Fruit fly (Drosophila melanogaster) whole organism, embryonic: ENCODE data around the gene Iyd.

Experiments
- Abd-B ChIP-seq: fragments of 200-800 bp; sonication (Bioruptor generic); optimal IDR thresholded peaks from 2 replicates; lab custom pipeline; 2018; ENCODE audit warnings: missing biosample characterization, mild to moderate bottlenecking, missing genetic modification characterization, moderate library complexity
- B-H2 ChIP-seq: fragments of 200-800 bp; sonication (Bioruptor generic); optimal IDR thresholded peaks from 2 replicates; lab custom pipeline; 2018; ENCODE audit warnings: missing biosample characterization, mild to moderate bottlenecking, missing genetic modification characterization
- Bgb ChIP-seq: fragments of 200-800 bp; sonication (Bioruptor generic); IDR thresholded peaks from 2 replicates; pipeline ENCODE4 v1.3.6; 2022; ENCODE audit warnings: missing biosample characterization, missing genetic modification characterization; ENCODE audit not compliant: partially characterized antibody
- CG10274 ChIP-seq: fragments of 200-800 bp; sonication (Bioruptor generic); optimal IDR thresholded peaks from 3 replicates; lab custom pipeline; 2017; ENCODE audit warnings: missing biosample characterization, mild to moderate bottlenecking, missing genetic modification characterization
- CG11398 ChIP-seq: fragments of 200-800 bp; sonication (Bioruptor generic); optimal IDR thresholded peaks from 2 replicates; lab custom pipeline; 2016; ENCODE audit warnings: missing biosample characterization, missing genetic modification characterization
- CG11504 ChIP-seq: fragments of 200-800 bp; sonication (Bioruptor generic); optimal IDR thresholded peaks from 3 replicates; lab custom pipeline; 2019; ENCODE audit warnings: missing biosample characterization, mild to moderate bottlenecking, missing genetic modification characterization, moderate library complexity
- CG12769 ChIP-seq: fragments of 200-800 bp; sonication (Bioruptor generic); optimal IDR thresholded peaks from 2 replicates; lab custom pipeline; 2019; ENCODE audit warnings: missing biosample characterization, mild to moderate bottlenecking, missing genetic modification characterization, moderate library complexity
- CG14014 ChIP-seq: fragments of 200-800 bp; sonication (Bioruptor generic); IDR thresholded peaks from 2 replicates; pipeline ENCODE4 v1.3.6; 2022; ENCODE audit warnings: missing biosample characterization, missing genetic modification characterization
- CG15269 ChIP-seq: fragments of 200-800 bp; sonication (Bioruptor generic); optimal IDR thresholded peaks from 2 replicates; lab custom pipeline; 2018; ENCODE audit warnings: missing biosample characterization, mild to moderate bottlenecking, missing genetic modification characterization, moderate library complexity
- CG15601 ChIP-seq: fragments of 200-800 bp; sonication (Bioruptor generic); optimal IDR thresholded peaks from 3 replicates; lab custom pipeline; 2019; ENCODE audit warnings: missing biosample characterization, mild to moderate bottlenecking, missing genetic modification characterization, moderate library complexity
- CG2678 ChIP-seq: fragments of 200-800 bp; sonication (Bioruptor generic); optimal IDR thresholded peaks from 3 replicates; lab custom pipeline; 2019; ENCODE audit warnings: missing biosample characterization, mild to moderate bottlenecking, missing genetic modification characterization, moderate library complexity
- CG2889 ChIP-seq: fragments of 200-800 bp; sonication (Bioruptor generic); IDR thresholded peaks from 3 replicates; pipeline ENCODE4 v1.3.6; 2022; ENCODE audit warnings: missing biosample characterization, missing genetic modification characterization
- CG3065 ChIP-seq: fragments of 200-800 bp; sonication (Bioruptor generic); optimal IDR thresholded peaks from 2 replicates; lab custom pipeline; 2016; ENCODE audit warnings: missing biosample characterization, missing genetic modification characterization
- CG32772 ChIP-seq: fragments of 200-800 bp; sonication (Bioruptor generic); IDR thresholded peaks from 2 replicates; pipeline ENCODE4 v1.3.6; 2022; ENCODE audit warnings: missing biosample characterization, missing genetic modification characterization
- CG4328 ChIP-seq: fragments of 200-800 bp; sonication (Bioruptor generic); optimal IDR thresholded peaks from 3 replicates; lab custom pipeline; 2017; ENCODE audit warnings: missing biosample characterization, missing genetic modification reagents, missing genetic modification characterization
- CG5180 ChIP-seq: fragments of 200-800 bp; sonication (Bioruptor generic); optimal IDR thresholded peaks from 3 replicates; lab custom pipeline; 2017; ENCODE audit warnings: missing biosample characterization, missing genetic modification characterization, mild to moderate bottlenecking, moderate library complexity, missing genetic modification reagents
- CG7357 ChIP-seq: fragments of 200-800 bp; sonication (Bioruptor generic); IDR thresholded peaks from 3 replicates; pipeline ENCODE4 v1.3.6; 2022; ENCODE audit warnings: missing biosample characterization, missing genetic modification characterization
- CG7839 ChIP-seq: fragments of 200-800 bp; sonication (Bioruptor generic); optimal IDR thresholded peaks from 3 replicates; lab custom pipeline; 2018; ENCODE audit warnings: missing biosample characterization, mild to moderate bottlenecking, missing genetic modification characterization, moderate library complexity
- CG8924 ChIP-seq: fragments of 200-800 bp; optimal IDR thresholded peaks from 3 replicates; lab custom pipeline; 2019; ENCODE audit warnings: missing biosample characterization, mild to moderate bottlenecking, missing genetic modification characterization, moderate library complexity
- D19A ChIP-seq: fragments of 200-800 bp; optimal IDR thresholded peaks from 3 replicates; lab custom pipeline; 2019; ENCODE audit warnings: missing biosample characterization, mild to moderate bottlenecking, missing genetic modification characterization, moderate library complexity
- Deaf1 ChIP-seq: fragments of 200-800 bp; optimal IDR thresholded peaks from 3 replicates; lab custom pipeline; 2019; ENCODE audit warnings: missing biosample characterization, mild to moderate bottlenecking, missing genetic modification characterization, moderate library complexity
- Eip74EF ChIP-seq, 2 experiments: fragments of 200-800 bp in 1 of 2; fragments of >200 bp in 1 of 2; sonication (Bioruptor generic) in 1 of 2; optimal IDR thresholded peaks; 2 replicates each; lab custom pipeline; 2017 to 2019; ENCODE audit warnings: missing biosample characterization in 2 of 2, missing genetic modification characterization in 2 of 2, mild to moderate bottlenecking in 1 of 2, moderate library complexity in 1 of 2
- Elba2 ChIP-seq: fragments of 200-800 bp; sonication (Bioruptor generic); optimal IDR thresholded peaks from 3 replicates; lab custom pipeline; 2016; ENCODE audit warnings: missing biosample characterization, missing genetic modification characterization
- Hey ChIP-seq: fragments of 200-800 bp; sonication (Bioruptor generic); optimal IDR thresholded peaks from 3 replicates; lab custom pipeline; 2018; ENCODE audit warnings: missing biosample characterization, mild to moderate bottlenecking, missing genetic modification characterization
- Mad ChIP-seq: fragments of 200-800 bp; sonication (Bioruptor generic); optimal IDR thresholded peaks from 2 replicates; lab custom pipeline; 2016; ENCODE audit warnings: missing biosample characterization, missing genetic modification characterization
- Poxn ChIP-seq: fragments of 200-800 bp; sonication (Bioruptor generic); IDR thresholded peaks from 2 replicates; pipeline ENCODE4 v1.3.6; 2022; ENCODE audit warnings: missing biosample characterization, missing genetic modification characterization
- Spps ChIP-seq: fragments of 200-800 bp; sonication (Bioruptor generic); optimal IDR thresholded peaks from 2 replicates; lab custom pipeline; 2018; ENCODE audit warnings: missing biosample characterization, mild to moderate bottlenecking, missing genetic modification characterization
- YL-1 ChIP-seq: fragments of 200-800 bp; sonication (Bioruptor generic); optimal IDR thresholded peaks from 3 replicates; lab custom pipeline; 2017; ENCODE audit warnings: missing biosample characterization, mild to moderate bottlenecking, missing genetic modification characterization
- abd-A ChIP-seq: fragments of 200-800 bp; sonication (Bioruptor generic); optimal IDR thresholded peaks from 3 replicates; lab custom pipeline; 2019; ENCODE audit warnings: missing biosample characterization, mild to moderate bottlenecking, missing genetic modification characterization, moderate library complexity
- ap ChIP-seq: fragments of 200-800 bp; sonication (Bioruptor generic); IDR thresholded peaks from 2 replicates; pipeline ENCODE4 v1.3.6; 2022; ENCODE audit warnings: missing biosample characterization, missing genetic modification characterization
- bab2 ChIP-seq: fragments of 200-800 bp; sonication (Bioruptor generic); optimal IDR thresholded peaks from 2 replicates; lab custom pipeline; 2016; ENCODE audit warnings: missing biosample characterization, missing genetic modification characterization
- btn ChIP-seq: fragments of 200-800 bp; sonication (Bioruptor generic); optimal IDR thresholded peaks from 2 replicates; lab custom pipeline; 2016; ENCODE audit warnings: missing biosample characterization, missing genetic modification characterization
- chif ChIP-seq, 2 experiments: fragments of 200-800 bp; sonication (Bioruptor generic); optimal IDR thresholded peaks; 3 replicates each; lab custom pipeline; 2016; ENCODE audit warnings: missing biosample characterization in 2 of 2, missing genetic modification characterization in 2 of 2
- crp ChIP-seq, 2 experiments: fragments of 200-800 bp; sonication (Bioruptor generic); optimal IDR thresholded peaks; 2 replicates in 1 of 2; 3 replicates in 1 of 2; lab custom pipeline; 2017; ENCODE audit warnings: missing biosample characterization in 2 of 2, missing genetic modification characterization in 2 of 2, mild to moderate bottlenecking in 1 of 2, moderate library complexity in 1 of 2
- dmrt11E ChIP-seq: fragments of 200-800 bp; sonication (Bioruptor generic); optimal IDR thresholded peaks from 3 replicates; lab custom pipeline; 2018; ENCODE audit warnings: missing biosample characterization, mild to moderate bottlenecking, missing genetic modification characterization, moderate library complexity
- en ChIP-seq: fragments of 200-800 bp; sonication (Bioruptor generic); optimal IDR thresholded peaks from 2 replicates; lab custom pipeline; 2016; ENCODE audit warnings: missing biosample characterization, missing genetic modification characterization
- ftz-f1 ChIP-seq: fragments of 200-800 bp; sonication (Bioruptor generic); optimal IDR thresholded peaks from 2 replicates; lab custom pipeline; 2016; ENCODE audit warnings: missing biosample characterization, missing genetic modification characterization
- hkb ChIP-seq, 2 experiments: fragments of 200-800 bp in 1 of 2; fragments of >200 bp in 1 of 2; sonication (Bioruptor generic) in 1 of 2; IDR thresholded peaks in 1 of 2; optimal IDR thresholded peaks in 1 of 2; 2 replicates each; pipeline versions ENCODE4 v1.3.6 to Lab custom; 2017 to 2022; ENCODE audit warnings: missing biosample characterization in 1 of 2, missing genetic modification characterization in 1 of 2
- jigr1 ChIP-seq: fragments of 200-800 bp; sonication (Bioruptor generic); IDR thresholded peaks from 3 replicates; pipeline ENCODE4 v1.3.6; 2022; ENCODE audit warnings: missing biosample characterization, missing genetic modification characterization
- kay ChIP-seq: fragments of 200-800 bp; sonication (Bioruptor generic); optimal IDR thresholded peaks from 2 replicates; lab custom pipeline; 2016; ENCODE audit warnings: missing biosample characterization, missing genetic modification characterization
- nom ChIP-seq: fragments of 200-800 bp; sonication (Bioruptor generic); optimal IDR thresholded peaks from 2 replicates; lab custom pipeline; 2017; ENCODE audit warnings: missing biosample characterization, missing genetic modification characterization, mild to moderate bottlenecking, moderate library complexity, missing genetic modification reagents
- oc ChIP-seq: fragments of 200-800 bp; sonication (Bioruptor generic); optimal IDR thresholded peaks from 2 replicates; lab custom pipeline; 2018; ENCODE audit warnings: missing biosample characterization, mild to moderate bottlenecking, missing genetic modification characterization, moderate library complexity
- pros ChIP-seq: fragments of 200-800 bp; sonication (Bioruptor generic); optimal IDR thresholded peaks from 3 replicates; lab custom pipeline; 2019; ENCODE audit warnings: missing biosample characterization, mild to moderate bottlenecking, missing genetic modification characterization, moderate library complexity
- sim ChIP-seq: fragments of 200-800 bp; sonication (Bioruptor generic); IDR thresholded peaks from 2 replicates; pipeline ENCODE4 v1.3.6; 2022; ENCODE audit warnings: missing biosample characterization, missing genetic modification characterization
- sob ChIP-seq: fragments of 200-800 bp; sonication (Bioruptor generic); IDR thresholded peaks from 2 replicates; pipeline ENCODE4 v1.3.6; 2022; ENCODE audit warnings: missing biosample characterization, missing genetic modification characterization
- sug ChIP-seq: fragments of 200-800 bp; optimal IDR thresholded peaks from 2 replicates; lab custom pipeline; 2019; ENCODE audit warnings: missing biosample characterization, mild to moderate bottlenecking, missing genetic modification characterization, moderate library complexity
- tx ChIP-seq: fragments of 200-800 bp; sonication (Bioruptor generic); optimal IDR thresholded peaks from 2 replicates; lab custom pipeline; 2016; ENCODE audit warnings: missing biosample characterization, missing genetic modification characterization
- wdn ChIP-seq: fragments of 200-800 bp; sonication (Bioruptor generic); IDR thresholded peaks from 2 replicates; pipeline ENCODE4 v1.3.6; 2022; ENCODE audit warnings: missing biosample characterization, missing genetic modification characterization
- wek ChIP-seq: fragments of 200-800 bp; sonication (Bioruptor generic); optimal IDR thresholded peaks from 3 replicates; lab custom pipeline; 2018; ENCODE audit warnings: missing biosample characterization, mild to moderate bottlenecking, missing genetic modification characterization, moderate library complexity

Gene Iyd

dm6 chr3L:11096195-11096908 lies at the start of gene Iyd, which contains the start of the genes CG46439 and CG33947 (continued):
- TF ChIP-seq Bgb (GFP tag; lab: Robert Waterston, UW) (peak; percentile 37; the same call in 1 of the 2 replicates), crp (GFP tag; optimal IDR thresholded peaks at IDR 0.05; lab: Kevin White, UChicago) (peak; percentile 70 to 93), bab2 (no peak), ftz-f1 (GFP tag; lab: Kevin White, UChicago) (peak; percentile 82), B-H2 (GFP tag; lab: Kevin White, UChicago) (peak; percentile 6), Elba2 (GFP tag; lab: Kevin White, UChicago) (peak; percentile 24), abd-A (tag; lab: Kevin White, UChicago) (peak; percentile 38), CG3065 (GFP tag; lab: Kevin White, UChicago) (no peak), Mad (GFP tag; lab: Kevin White, UChicago) (no peak), Spps (tag; lab: Kevin White, UChicago) (no peak), pros (GFP tag; lab: Kevin White, UChicago) (peak; percentile 37), tx (GFP tag; lab: Kevin White, UChicago) (no peak), Deaf1 (tag; lab: Kevin White, UChicago) (peak; percentile 46), sob (no peak), CG4328 (no peak), CG5180 (GFP tag; lab: Kevin White, UChicago) (no peak), dmrt11E (tag; lab: Kevin White, UChicago) (no peak), YL-1 (no peak), CG8924 (tag; lab: Kevin White, UChicago) (no peak), nom (peak; percentile 95), hkb (optimal IDR thresholded peaks at IDR 0.05; lab: Kevin White, UChicago) (no peak), hkb (GFP tag; IDR thresholded peaks at IDR 0.05; lab: Robert Waterston, UW) (peak; percentile 37; the same call in 1 of the 2 replicates), en (GFP tag; lab: Kevin White, UChicago) (no peak), Abd-B (GFP tag; lab: Kevin White, UChicago) (no peak), CG11504 (tag; lab: Kevin White, UChicago) (peak; percentile 18), CG15269 (tag; lab: Kevin White, UChicago) (peak; percentile 32), CG7357 (GFP tag; lab: Robert Waterston, UW) (no peak), CG2889 (GFP tag; lab: Robert Waterston, UW) (no peak), sug (peak; percentile 11), Poxn (GFP tag; lab: Robert Waterston, UW) (no peak), CG2678 (no peak), CG14014 (GFP tag; lab: Robert Waterston, UW) (no peak), CG15601 (tag; lab: Kevin White, UChicago) (no peak), Hey (no peak), D19A (tag; lab: Kevin White, UChicago) (no peak), Eip74EF (GFP tag; optimal IDR thresholded peaks at IDR 0.05; lab: Kevin White, UChicago) (peak in 1 of 2 experiments; percentile 68), CG7839 (tag; lab: Kevin White, UChicago) (no peak), wdn (GFP tag; lab: Robert Waterston, UW) (no peak), oc (tag; lab: Kevin White, UChicago) (no peak), ap (GFP tag; lab: Robert Waterston, UW) (no peak), CG32772 (GFP tag; lab: Robert Waterston, UW) (no peak), kay (GFP tag; lab: Kevin White, UChicago) (no peak), btn (GFP tag; lab: Kevin White, UChicago) (no peak), sim (GFP tag; lab: Robert Waterston, UW) (no peak), CG12769 (tag; lab: Kevin White, UChicago) (no peak), jigr1 (GFP tag; lab: Robert Waterston, UW) (no peak), wek (GFP tag; lab: Kevin White, UChicago) (no peak), CG11398 (GFP tag; lab: Kevin White, UChicago) (no peak), chif (GFP tag; optimal IDR thresholded peaks at IDR 0.05; lab: Kevin White, UChicago) (no peak), CG10274 (GFP tag; lab: Kevin White, UChicago) (no peak)
